Worm (Caenorhabditis elegans): Measurements from ENCODE around the gene F49E2.5.
A peak's percentile ranks its signal among the peaks of the same experiment; 100 is the strongest.

Gene F49E2.5

DNA sequence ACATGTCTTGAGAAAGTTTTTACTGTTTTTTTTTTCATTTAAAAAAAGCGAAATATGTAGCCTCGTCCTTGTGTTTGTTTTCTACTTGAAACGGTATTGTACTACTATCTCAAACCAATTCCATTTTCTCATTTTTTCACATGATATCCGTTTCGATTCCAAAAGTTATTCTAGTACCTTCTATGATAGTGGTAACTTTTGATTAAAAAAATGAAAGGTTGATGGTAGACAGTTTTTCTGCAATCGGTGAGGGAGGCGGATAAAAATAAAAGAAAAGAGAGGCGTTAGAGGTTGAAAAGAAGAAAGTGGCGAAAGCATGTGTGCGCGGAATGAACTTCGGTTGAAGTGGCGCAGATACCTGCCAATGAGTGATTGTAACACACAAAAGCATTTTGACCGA is 15.6 kb upstream of the F49E2.5 start:
- TF ChIP-seq set-16 (GFP tag; IDR thresholded peaks at IDR 0.05): no peak
- TF ChIP-seq arid-1 (GFP tag; conservative IDR thresholded peaks at IDR 0.05): no peak
- TF ChIP-seq nhr-111 (GFP tag; optimal IDR thresholded peaks at IDR 0.05): no peak
- no peak for TF ChIP-seq zip-11 (GFP tag; IDR thresholded peaks at IDR 0.05)
- peak; percentile 33 for TF ChIP-seq T20F7.1 (GFP tag; optimal IDR thresholded peaks at IDR 0.05)
- no peak for TF ChIP-seq F49E8.2 (tag; optimal IDR thresholded peaks at IDR 0.05; ENCODE audit: borderline replicate concordance)
- TF ChIP-seq gei-8 (GFP tag; optimal IDR thresholded peaks at IDR 0.05): no peak
- TF ChIP-seq pha-4 (GFP tag; IDR thresholded peaks at IDR 0.05): no peak
- TF ChIP-seq pha-4 (tag; optimal IDR thresholded peaks at IDR 0.05): no peak
- no peak for TF ChIP-seq daf-19 (GFP tag; conservative IDR thresholded peaks at IDR 0.05)
- TF ChIP-seq Y105C5A.15 (GFP tag; IDR thresholded peaks at IDR 0.05): no peak
- TF ChIP-seq aha-1 (tag): peak; percentile 49
- TF ChIP-seq dmd-6 (GFP tag; IDR thresholded peaks at IDR 0.05): 0 out of 2 replicates have a peak, but pooled peaks have one; percentile 11
- TF ChIP-seq mdl-1 (tag; optimal IDR thresholded peaks at IDR 0.05): no peak
- no peak for TF ChIP-seq lir-3 (tag; optimal IDR thresholded peaks at IDR 0.05)
- TF ChIP-seq nhr-10 (tag; optimal IDR thresholded peaks at IDR 0.05): no peak
- no peak for TF ChIP-seq mdt-29 (GFP tag; IDR thresholded peaks at IDR 0.05)
- TF ChIP-seq hmg-1.1 (GFP tag; IDR thresholded peaks at IDR 0.05): no peak
- no peak for TF ChIP-seq unc-62 (GFP tag; optimal IDR thresholded peaks at IDR 0.05 in 1 of 2)
- TF ChIP-seq unc-62 (tag; optimal IDR thresholded peaks at IDR 0.05): no peak
- no peak for TF ChIP-seq ctbp-1 (GFP tag; IDR thresholded peaks at IDR 0.05)
- TF ChIP-seq mxl-2 (GFP tag; conservative IDR thresholded peaks at IDR 0.05): no peak
- TF ChIP-seq dmd-8 (GFP tag; IDR thresholded peaks at IDR 0.05): no peak
- no peak for TF ChIP-seq ces-1 (GFP tag; optimal IDR thresholded peaks at IDR 0.05)
- no peak for TF ChIP-seq ama-1 (optimal IDR thresholded peaks at IDR 0.05)
- TF ChIP-seq R02D3.7 (tag; optimal IDR thresholded peaks at IDR 0.05): no peak
- TF ChIP-seq sdz-12 (GFP tag; optimal IDR thresholded peaks at IDR 0.05): no peak
- TF ChIP-seq hlh-30 (tag; optimal IDR thresholded peaks at IDR 0.05; ENCODE audit: insufficient read depth): peak; percentile 39
- TF ChIP-seq cey-2 (tag; optimal IDR thresholded peaks at IDR 0.05; ENCODE audit: borderline replicate concordance, insufficient read depth): peak; percentile 51
- no peak for TF ChIP-seq madf-5 (GFP tag; IDR thresholded peaks at IDR 0.05)
- TF ChIP-seq lsy-2 (tag; optimal IDR thresholded peaks at IDR 0.05): no peak
- no peak for TF ChIP-seq spr-3 (GFP tag; optimal IDR thresholded peaks at IDR 0.05)
- TF ChIP-seq skn-1 (tag; optimal IDR thresholded peaks at IDR 0.05): no peak
- no peak for TF ChIP-seq aly-2 (tag; optimal IDR thresholded peaks at IDR 0.05)
- TF ChIP-seq nhr-102 (tag; optimal IDR thresholded peaks at IDR 0.05): no peak
- TF ChIP-seq madf-9 (GFP tag; conservative IDR thresholded peaks at IDR 0.05): 0 out of 2 replicates have a peak, but pooled peaks have one; percentile 16
- TF ChIP-seq nhr-28 (tag; optimal IDR thresholded peaks at IDR 0.05): peak; percentile 64

DNA sequence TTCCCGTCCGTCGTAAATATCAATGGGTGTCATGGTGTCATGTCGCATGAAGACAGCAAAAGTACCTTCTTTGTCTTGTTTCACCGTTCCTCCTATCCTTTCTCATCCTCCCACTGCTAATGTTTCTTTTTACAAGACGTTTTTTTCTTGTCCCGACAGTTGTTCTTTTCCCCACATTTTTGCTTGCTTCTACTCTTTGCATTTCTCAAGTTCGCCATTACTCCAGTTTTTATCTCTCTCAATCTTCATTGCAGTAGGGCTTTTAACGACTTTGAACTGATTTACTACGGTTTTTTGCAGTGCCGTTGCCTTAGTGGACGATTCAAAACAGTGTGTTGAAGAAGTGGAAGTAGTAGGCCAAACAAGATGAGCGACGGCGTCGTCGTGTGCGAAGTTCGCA is 14.1 kb upstream of the F49E2.5 start, which contains the start of gene C07B5.4:
Gene C07B5.4, plus strand, starts transcription at position 301 of the 400 bp plus-strand sequence.
- TF ChIP-seq unc-62 (GFP tag; optimal IDR thresholded peaks at IDR 0.05 in 1 of 2) (peak in 1 of 2 experiments; percentile 28), unc-62 (tag; optimal IDR thresholded peaks at IDR 0.05) (no peak), D1046.2 (GFP tag; IDR thresholded peaks at IDR 0.05) (no peak), mxl-3 (GFP tag; optimal IDR thresholded peaks at IDR 0.05) (no peak), spr-3 (GFP tag; optimal IDR thresholded peaks at IDR 0.05) (no peak)

- TF ChIP-seq hlh-30 (tag; optimal IDR thresholded peaks at IDR 0.05; ENCODE audit: insufficient read depth): peak; percentile 63
- TF ChIP-seq unc-62 (GFP tag; optimal IDR thresholded peaks at IDR 0.05 in 1 of 2): peak in 1 of 2 experiments; percentile 6
- TF ChIP-seq unc-62 (tag; optimal IDR thresholded peaks at IDR 0.05): no peak
- TF ChIP-seq aly-2 (tag; optimal IDR thresholded peaks at IDR 0.05): no peak
- no peak for TF ChIP-seq nhr-6 (tag; optimal IDR thresholded peaks at IDR 0.05)
- TF ChIP-seq daf-16 (GFP tag; optimal IDR thresholded peaks at IDR 0.05): no peak
- peak; percentile 64 for TF ChIP-seq daf-16 (tag; optimal IDR thresholded peaks at IDR 0.05)
- TF ChIP-seq lin-15B (tag; optimal IDR thresholded peaks at IDR 0.05): no peak
- TF ChIP-seq Y105C5A.15 (GFP tag; IDR thresholded peaks at IDR 0.05): no peak
- no peak for TF ChIP-seq zip-2 (tag; optimal IDR thresholded peaks at IDR 0.05)
- TF ChIP-seq pqm-1 (tag; optimal IDR thresholded peaks at IDR 0.05): no peak
- no peak for TF ChIP-seq ceh-82 (tag; optimal IDR thresholded peaks at IDR 0.05)
- TF ChIP-seq lin-13 (GFP tag; optimal IDR thresholded peaks at IDR 0.05): no peak
- no peak for TF ChIP-seq mxl-2 (GFP tag; conservative IDR thresholded peaks at IDR 0.05)
- TF ChIP-seq zag-1 (tag; optimal IDR thresholded peaks at IDR 0.05): no peak
- peak; percentile 45 for TF ChIP-seq nhr-28 (tag; optimal IDR thresholded peaks at IDR 0.05)
- no peak for TF ChIP-seq nhr-42 (GFP tag; IDR thresholded peaks at IDR 0.05)
- TF ChIP-seq mxl-3 (GFP tag; optimal IDR thresholded peaks at IDR 0.05): peak; percentile 22
- TF ChIP-seq ctbp-1 (GFP tag; IDR thresholded peaks at IDR 0.05): no peak
- no peak for TF ChIP-seq unc-39 (tag; optimal IDR thresholded peaks at IDR 0.05)
These were observed 11.8 kb upstream of the F49E2.5 start for ce11 chrX:9531640-9532039.

Data from whole organism, L4 larva.